Worm (Caenorhabditis elegans): ENCODE measurements around the gene comt-2.

ce11 chrV:16470916-16471315, 23.4 kb downstream of the comt-2 start, which contains the start of gene srh-138:
- TF ChIP-seq C38D4.7 (GFP tag; optimal IDR thresholded peaks at IDR 0.05) (no peak), pqm-1 (tag; optimal IDR thresholded peaks at IDR 0.05) (no peak), F13H6.1 (tag; optimal IDR thresholded peaks at IDR 0.05) (no peak), madf-2 (tag; optimal IDR thresholded peaks at IDR 0.05) (no peak), ceh-14 (tag; optimal IDR thresholded peaks at IDR 0.05) (no peak), elt-4 (tag; optimal IDR thresholded peaks at IDR 0.05) (no peak), fkh-6 (tag; optimal IDR thresholded peaks at IDR 0.05) (no peak), K09A11.1 (tag; optimal IDR thresholded peaks at IDR 0.05; ENCODE audit: insufficient read depth) (no peak), unc-55 (GFP tag; optimal IDR thresholded peaks at IDR 0.05) (no peak), ama-1 (optimal IDR thresholded peaks at IDR 0.05) (no peak), sdc-2 (tag; optimal IDR thresholded peaks at IDR 0.05) (no peak)
